Worm (Caenorhabditis elegans): ENCODE data around the gene srd-49.

- TF ChIP-seq unc-39 (tag; optimal IDR thresholded peaks at IDR 0.05) (no peak), ztf-11 (tag; optimal IDR thresholded peaks at IDR 0.05) (no peak), nhr-25 (tag; optimal IDR thresholded peaks at IDR 0.05) (no peak), nhr-6 (tag; optimal IDR thresholded peaks at IDR 0.05) (no peak), egl-27 (tag; optimal IDR thresholded peaks at IDR 0.05) (no peak), ama-1 (optimal IDR thresholded peaks at IDR 0.05) (no peak), lsy-2 (tag; optimal IDR thresholded peaks at IDR 0.05) (no peak), snpc-4 (tag; optimal IDR thresholded peaks at IDR 0.05) (no peak), lin-39 (tag; optimal IDR thresholded peaks at IDR 0.05) (no peak)
Observed at ce11 chrV:10107309-10107708, 12.8 kb downstream of the srd-49 start, which contains the start of gene C08B6.11.

Measured in whole organism, L2 larva.